Worm (Caenorhabditis elegans): ENCODE measurements around the gene mrps-33.

Gene mrps-33

DNA sequence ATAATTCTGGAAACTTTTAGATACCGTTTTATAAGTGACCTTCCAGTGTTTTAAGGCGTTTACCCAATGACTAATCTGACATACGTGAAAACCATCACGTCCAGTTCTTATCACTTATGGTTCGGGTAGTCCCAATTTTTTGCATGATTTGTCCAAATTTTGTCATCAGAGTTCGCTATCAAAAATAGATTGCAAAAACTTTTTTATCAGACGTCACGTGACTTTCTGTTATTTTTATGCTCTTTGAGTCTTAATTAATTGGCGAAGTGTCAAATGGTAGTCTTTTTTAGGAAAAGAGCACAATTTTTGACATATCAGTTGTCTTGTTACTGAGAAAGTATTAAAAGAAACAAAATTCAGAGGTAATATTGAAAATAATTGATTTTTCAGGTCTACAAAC is 10.2 kb downstream of the mrps-33 start:
- TF ChIP-seq unc-62 (GFP tag; optimal IDR thresholded peaks at IDR 0.05) = peak; percentile 4
- no peak for TF ChIP-seq ztf-18 (tag; optimal IDR thresholded peaks at IDR 0.05)
- TF ChIP-seq snpc-1.3 (tag; optimal IDR thresholded peaks at IDR 0.05; ENCODE audit: insufficient read depth) = no peak
- TF ChIP-seq cebp-1 (GFP tag; IDR thresholded peaks at IDR 0.05) = no peak
- TF ChIP-seq cebp-1 (tag; optimal IDR thresholded peaks at IDR 0.05) = peak; percentile 36
- no peak for TF ChIP-seq Y56A3A.18 (GFP tag; IDR thresholded peaks at IDR 0.05)
- no peak for TF ChIP-seq T07F8.4 (tag; optimal IDR thresholded peaks at IDR 0.05)
- TF ChIP-seq attf-5 (GFP tag; optimal IDR thresholded peaks at IDR 0.05) = no peak
- TF ChIP-seq egrh-3 (GFP tag; IDR thresholded peaks at IDR 0.05) = no peak
- no peak for TF ChIP-seq lir-1 (GFP tag; conservative IDR thresholded peaks at IDR 0.05)
- TF ChIP-seq lin-26 (GFP tag; IDR thresholded peaks at IDR 0.05) = no peak
- TF ChIP-seq ztf-28 (GFP tag; IDR thresholded peaks at IDR 0.05) = no peak
- TF ChIP-seq bed-1 (GFP tag; IDR thresholded peaks at IDR 0.05) = no peak
- no peak for TF ChIP-seq C06A6.2 (GFP tag; conservative IDR thresholded peaks at IDR 0.05)
- no peak for TF ChIP-seq repo-1 (tag; optimal IDR thresholded peaks at IDR 0.05)
- TF ChIP-seq ztf-25 (GFP tag; IDR thresholded peaks at IDR 0.05) = no peak
- TF ChIP-seq hrde-1 (tag; optimal IDR thresholded peaks at IDR 0.05; ENCODE audit: borderline replicate concordance) = no peak
- TF ChIP-seq nhr-80 (tag; optimal IDR thresholded peaks at IDR 0.05) = peak; percentile 77
- TF ChIP-seq lin-35 (GFP tag; optimal IDR thresholded peaks at IDR 0.05) = no peak
- no peak for TF ChIP-seq nhr-90 (tag; optimal IDR thresholded peaks at IDR 0.05)
- no peak for TF ChIP-seq chd-7 (tag; optimal IDR thresholded peaks at IDR 0.05)
- TF ChIP-seq F49E8.2 (tag; optimal IDR thresholded peaks at IDR 0.05; ENCODE audit: insufficient read depth) = no peak

DNA sequence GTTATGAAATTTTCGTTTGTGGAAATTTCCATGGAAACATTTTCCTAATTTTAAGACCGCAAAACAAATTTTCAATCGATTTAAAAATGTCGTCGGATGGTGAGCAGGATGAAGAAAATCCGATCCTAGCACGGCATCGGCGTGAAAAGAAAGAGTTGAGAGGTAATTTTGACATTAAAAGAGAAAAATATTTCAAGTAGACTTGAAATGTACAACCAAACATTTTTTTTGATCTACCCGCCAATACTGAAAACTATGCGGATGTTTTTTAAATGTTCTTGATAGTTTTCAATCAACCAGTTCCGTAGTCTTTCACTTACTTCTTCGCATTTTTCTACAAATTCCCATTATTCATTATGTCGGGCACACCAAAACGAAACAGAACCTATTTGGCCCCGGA is 11.7 kb downstream of the mrps-33 start, which contains the start of gene otub-3:
TSS of gene otub-3 (plus strand) at position 56 of the 400 bp plus-strand sequence.
- TF ChIP-seq F49E8.2 (tag; optimal IDR thresholded peaks at IDR 0.05; ENCODE audit: insufficient read depth) = no peak
- TF ChIP-seq attf-6 (GFP tag; IDR thresholded peaks at IDR 0.05) = 0 out of 2 replicates have a peak, but pooled peaks have one; percentile 57
- TF ChIP-seq tbp1 (GFP tag; optimal IDR thresholded peaks at IDR 0.05) = no peak
- TF ChIP-seq bed-2 (GFP tag; IDR thresholded peaks at IDR 0.05) = no peak
- TF ChIP-seq sptf-2 (GFP tag; optimal IDR thresholded peaks at IDR 0.05) = no peak
- TF ChIP-seq mxl-1 (tag; optimal IDR thresholded peaks at IDR 0.05) = no peak
- no peak for TF ChIP-seq C06A6.2 (GFP tag; conservative IDR thresholded peaks at IDR 0.05)
- TF ChIP-seq lag-1 (GFP tag; IDR thresholded peaks at IDR 0.05) = no peak
- peak; percentile 20 for TF ChIP-seq repo-1 (tag; optimal IDR thresholded peaks at IDR 0.05)
- TF ChIP-seq ceh-27 (GFP tag; optimal IDR thresholded peaks at IDR 0.05) = no peak
- no peak for TF ChIP-seq dpl-1 (GFP tag; optimal IDR thresholded peaks at IDR 0.05)
- TF ChIP-seq ama-1 (optimal IDR thresholded peaks at IDR 0.05) = no peak
- TF ChIP-seq ama-1 (GFP tag; optimal IDR thresholded peaks at IDR 0.05) = peak in 1 of 2 experiments; percentile 18
- no peak for TF ChIP-seq B0035.1 (tag; optimal IDR thresholded peaks at IDR 0.05)
- no peak for TF ChIP-seq hlh-12 (tag; optimal IDR thresholded peaks at IDR 0.05)
- peak; percentile 78 for TF ChIP-seq efl-1 (GFP tag; optimal IDR thresholded peaks at IDR 0.05)
- TF ChIP-seq F55B11.4 (tag; optimal IDR thresholded peaks at IDR 0.05; ENCODE audit: borderline replicate concordance, insufficient read depth) = no peak
- TF ChIP-seq F33H1.4 (GFP tag; IDR thresholded peaks at IDR 0.05) = no peak
- no peak for TF ChIP-seq K11D2.4 (GFP tag; IDR thresholded peaks at IDR 0.05)
- peak; percentile 13 for TF ChIP-seq lin-54 (GFP tag; optimal IDR thresholded peaks at IDR 0.05)
- TF ChIP-seq D2030.7 (GFP tag; IDR thresholded peaks at IDR 0.05) = no peak
- no peak for TF ChIP-seq ztf-6 (GFP tag; IDR thresholded peaks at IDR 0.05)
- peak; percentile 24 for TF ChIP-seq hrde-1 (tag; optimal IDR thresholded peaks at IDR 0.05; ENCODE audit: borderline replicate concordance)
- TF ChIP-seq B0336.3 (GFP tag; IDR thresholded peaks at IDR 0.05) = peak; percentile 44; the same call in 1 of the 2 replicates
- no peak for TF ChIP-seq hsf-1 (GFP tag; IDR thresholded peaks at IDR 0.05)
- TF ChIP-seq zim-3 (tag; optimal IDR thresholded peaks at IDR 0.05) = no peak
- no peak for TF ChIP-seq dpff-1 (tag; optimal IDR thresholded peaks at IDR 0.05)
- TF ChIP-seq die-1 (tag; optimal IDR thresholded peaks at IDR 0.05) = no peak
- no peak for TF ChIP-seq pbrm-1 (GFP tag; IDR thresholded peaks at IDR 0.05)
- no peak for TF ChIP-seq snpc-4 (GFP tag; optimal IDR thresholded peaks at IDR 0.05)
- TF ChIP-seq snpc-4 (tag; optimal IDR thresholded peaks at IDR 0.05) = no peak
- no peak for TF ChIP-seq nhr-120 (GFP tag; IDR thresholded peaks at IDR 0.05)
